Worm (Caenorhabditis elegans): ENCODE data around the gene F19B10.6.

Gene F19B10.6

ce11 chrII:3684487-3685067 is 20.9 kb upstream of the F19B10.6 start:
- TF ChIP-seq C34F6.9 (tag; optimal IDR thresholded peaks at IDR 0.05) (no peak), fos-1 (tag; optimal IDR thresholded peaks at IDR 0.05) (peak; percentile 44), alr-1 (tag; optimal IDR thresholded peaks at IDR 0.05) (no peak), nhr-21 (tag; optimal IDR thresholded peaks at IDR 0.05) (no peak), gmeb-1 (tag; optimal IDR thresholded peaks at IDR 0.05) (no peak), lin-13 (GFP tag; optimal IDR thresholded peaks at IDR 0.05) (no peak), zag-1 (tag; optimal IDR thresholded peaks at IDR 0.05) (no peak), unc-55 (GFP tag; optimal IDR thresholded peaks at IDR 0.05) (peak; percentile 37)

ce11 chrII:3682770-3683234 is 19.1 kb upstream of the F19B10.6 start, which contains the start of gene F19B10.1:
TSS of gene F19B10.1 (plus strand) at chrII:3683184.
- TF ChIP-seq gmeb-1 (tag; optimal IDR thresholded peaks at IDR 0.05) (peak; percentile 91), ama-1 (optimal IDR thresholded peaks at IDR 0.05) (no peak), nhr-12 (tag; optimal IDR thresholded peaks at IDR 0.05) (no peak), unc-39 (tag; optimal IDR thresholded peaks at IDR 0.05) (no peak), C34F6.9 (tag; optimal IDR thresholded peaks at IDR 0.05) (peak; percentile 89), nhr-237 (tag; optimal IDR thresholded peaks at IDR 0.05) (no peak), lin-11 (tag; optimal IDR thresholded peaks at IDR 0.05) (no peak), ztf-1 (GFP tag; conservative IDR thresholded peaks at IDR 0.05) (no peak), lin-39 (tag; optimal IDR thresholded peaks at IDR 0.05) (no peak), crh-2 (tag; optimal IDR thresholded peaks at IDR 0.05) (peak; percentile 72), peb-1 (tag; optimal IDR thresholded peaks at IDR 0.05) (no peak), nhr-23 (tag; optimal IDR thresholded peaks at IDR 0.05) (no peak), mbf-1 (tag; optimal IDR thresholded peaks at IDR 0.05) (no peak), skn-1 (tag; optimal IDR thresholded peaks at IDR 0.05) (no peak), nhr-6 (tag; optimal IDR thresholded peaks at IDR 0.05) (no peak), fos-1 (tag; optimal IDR thresholded peaks at IDR 0.05) (peak; percentile 78), lin-13 (GFP tag; optimal IDR thresholded peaks at IDR 0.05) (peak; percentile 78), F13H6.1 (tag; optimal IDR thresholded peaks at IDR 0.05) (no peak), blmp-1 (tag; optimal IDR thresholded peaks at IDR 0.05; ENCODE audit: insufficient read depth) (no peak), lsy-2 (tag; optimal IDR thresholded peaks at IDR 0.05) (peak; percentile 42 to 88), alr-1 (tag; optimal IDR thresholded peaks at IDR 0.05) (no peak), sma-3 (GFP tag; optimal IDR thresholded peaks at IDR 0.05) (peak; percentile 72), sem-4 (tag; optimal IDR thresholded peaks at IDR 0.05) (peak; percentile 57), unc-55 (GFP tag; optimal IDR thresholded peaks at IDR 0.05) (peak; percentile 66), R02D3.7 (tag; optimal IDR thresholded peaks at IDR 0.05) (no peak), nhr-129 (tag; optimal IDR thresholded peaks at IDR 0.05) (peak; percentile 62), nhr-25 (tag; optimal IDR thresholded peaks at IDR 0.05) (no peak), nhr-77 (tag; optimal IDR thresholded peaks at IDR 0.05) (no peak), sma-9 (GFP tag; optimal IDR thresholded peaks at IDR 0.05) (peak; percentile 80), sma-9 (tag; optimal IDR thresholded peaks at IDR 0.05) (no peak), mab-5 (tag; optimal IDR thresholded peaks at IDR 0.05) (peak; percentile 75), snpc-4 (tag; optimal IDR thresholded peaks at IDR 0.05) (peak; percentile 43), aly-2 (tag; optimal IDR thresholded peaks at IDR 0.05) (no peak), ceh-82 (tag; optimal IDR thresholded peaks at IDR 0.05) (no peak), elt-1 (tag; optimal IDR thresholded peaks at IDR 0.05) (no peak), dmd-4 (tag; optimal IDR thresholded peaks at IDR 0.05) (no peak), elt-3 (tag; optimal IDR thresholded peaks at IDR 0.05) (no peak), ztf-11 (tag; optimal IDR thresholded peaks at IDR 0.05) (no peak), unc-62 (GFP tag; optimal IDR thresholded peaks at IDR 0.05) (no peak), ZK546.5 (tag; optimal IDR thresholded peaks at IDR 0.05) (no peak), egl-27 (tag; optimal IDR thresholded peaks at IDR 0.05) (no peak), nhr-21 (tag; optimal IDR thresholded peaks at IDR 0.05) (peak; percentile 61), ztf-4 (tag; optimal IDR thresholded peaks at IDR 0.05) (no peak), zag-1 (tag; optimal IDR thresholded peaks at IDR 0.05) (no peak), nhr-10 (tag; optimal IDR thresholded peaks at IDR 0.05) (no peak), mdl-1 (tag; optimal IDR thresholded peaks at IDR 0.05) (peak in 1 of 2 experiments; percentile 55), Y55F3AM.14 (GFP tag; optimal IDR thresholded peaks at IDR 0.05) (no peak), ceh-16 (tag; optimal IDR thresholded peaks at IDR 0.05) (no peak), nhr-11 (tag; optimal IDR thresholded peaks at IDR 0.05) (no peak)
